In genomic region chrV:12592379-12592778, ce11 we compare ENCODE assay signal across 2 worm cellular contexts.
TF ChIP-seq lines count a peak whose summit lies in the region.

TSS of gene C14C10.2 (minus strand) at chrV:12592479.

TF ChIP-seq in whole organism, L1 larva, 84 proteins besides CTCF, POLR2A, EP300 and RAD21:
- TF ChIP-seq nhr-12 (tag; optimal IDR thresholded peaks at IDR 0.05; lab: Kevin White, UChicago) = no peak
- TF ChIP-seq aly-2 (tag; optimal IDR thresholded peaks at IDR 0.05; lab: Kevin White, UChicago) = peak; percentile 26

TF ChIP-seq in whole organism, young adult, 124 proteins besides CTCF, POLR2A, EP300 and RAD21:
- TF ChIP-seq cebp-1 (GFP tag; IDR thresholded peaks at IDR 0.05; lab: Robert Waterston, UW) (no peak), cebp-1 (tag; optimal IDR thresholded peaks at IDR 0.05; lab: Kevin White, UChicago) (peak; percentile 2), B0035.1 (tag; optimal IDR thresholded peaks at IDR 0.05; lab: Kevin White, UChicago) (no peak), pbrm-1 (GFP tag; IDR thresholded peaks at IDR 0.05; lab: Robert Waterston, UW) (no peak)
